Fruit fly (Drosophila melanogaster): ENCODE measurements around the gene Droj2.

Droj2 gene

DNA sequence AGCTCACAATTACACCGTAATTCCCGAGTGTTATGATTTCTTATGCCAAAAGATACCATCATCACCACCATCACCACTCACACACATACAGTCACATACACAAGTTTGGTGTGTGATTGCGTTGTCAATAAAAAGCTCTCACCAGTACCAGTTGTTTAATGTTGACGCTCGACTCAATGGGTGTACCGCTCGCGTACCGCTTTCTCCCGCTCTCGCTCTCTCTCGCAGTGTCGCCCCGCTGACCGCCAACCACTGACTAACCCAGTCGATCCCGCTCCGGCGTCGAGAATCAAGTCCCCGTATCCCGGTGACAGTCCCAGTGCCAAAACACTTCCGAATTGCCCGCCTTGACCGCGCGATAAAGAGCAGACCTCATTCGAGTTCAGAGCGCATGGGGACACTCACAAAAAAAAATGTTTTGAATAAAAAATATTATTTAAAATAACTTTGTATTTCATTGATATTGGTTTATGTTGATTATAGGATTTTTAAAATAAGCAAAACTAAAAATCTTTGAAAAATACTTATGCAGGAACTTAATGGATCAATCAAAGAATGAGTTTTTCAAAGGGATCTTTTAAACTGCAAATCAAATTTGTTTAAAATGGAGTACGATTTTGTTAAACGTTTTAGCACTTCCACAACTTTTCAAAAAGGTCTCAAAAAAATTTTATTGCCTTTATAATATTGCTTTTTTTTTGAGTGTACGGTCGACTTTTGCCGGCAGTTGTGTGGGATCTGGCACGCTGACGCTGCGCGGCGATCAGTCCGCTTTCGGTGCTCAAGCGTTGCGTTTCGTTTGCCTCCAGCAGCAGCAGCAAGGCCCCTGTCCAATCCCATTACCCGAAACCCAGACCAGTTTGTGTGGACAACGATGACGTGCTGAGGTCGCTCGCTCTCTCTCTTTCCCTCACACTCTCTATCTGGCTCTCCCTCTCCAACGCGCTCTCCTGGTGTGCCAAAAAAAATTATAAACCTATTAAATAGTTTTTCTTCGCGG lies 17.4 kb upstream of the Droj2 start, which contains the start of gene Dic1 (continued):
- TF ChIP-seq CG11085 (GFP tag; IDR thresholded peaks at IDR 0.05) (peak; percentile 80), disco-r (GFP tag; optimal IDR thresholded peaks at IDR 0.05) (peak; percentile 76), CG10431 (GFP tag; optimal IDR thresholded peaks at IDR 0.05) (peak; percentile 89), CG2116 (GFP tag; optimal IDR thresholded peaks at IDR 0.05) (peak; percentile 82), CG8089 (GFP tag; optimal IDR thresholded peaks at IDR 0.05) (peak; percentile 77), hth (optimal IDR thresholded peaks at IDR 0.05) (no peak), CG14965 (GFP tag; optimal IDR thresholded peaks at IDR 0.05; ENCODE audit: borderline replicate concordance) (no peak), pho (GFP tag; optimal IDR thresholded peaks at IDR 0.05) (peak; percentile 95), ERR (GFP tag; optimal IDR thresholded peaks at IDR 0.05) (peak; percentile 32), shn (GFP tag; optimal IDR thresholded peaks at IDR 0.05) (peak; percentile 86), CG15696 (tag; optimal IDR thresholded peaks at IDR 0.05) (peak; percentile 93), CG15269 (tag; optimal IDR thresholded peaks at IDR 0.05) (peak; percentile 97), CG17912 (GFP tag; optimal IDR thresholded peaks at IDR 0.05) (peak; percentile 88), PHDP (tag; optimal IDR thresholded peaks at IDR 0.05) (peak; percentile 97), CG7928 (GFP tag; optimal IDR thresholded peaks at IDR 0.05) (peak; percentile 80), onecut (GFP tag; IDR thresholded peaks at IDR 0.05) (peak; percentile 88), CG10366 (GFP tag; IDR thresholded peaks at IDR 0.05) (peak; percentile 89), wor (GFP tag; IDR thresholded peaks at IDR 0.05) (peak; percentile 91), Hand (GFP tag; optimal IDR thresholded peaks at IDR 0.05) (peak; percentile 94), CG5245 (GFP tag; optimal IDR thresholded peaks at IDR 0.05) (peak; percentile 95), CG12071 (GFP tag; optimal IDR thresholded peaks at IDR 0.05) (peak; percentile 89), CG15011 (GFP tag; optimal IDR thresholded peaks at IDR 0.05) (peak; percentile 95), Poxn (GFP tag; IDR thresholded peaks at IDR 0.05) (peak; percentile 84), CG1832 (GFP tag; optimal IDR thresholded peaks at IDR 0.05) (peak; percentile 53), p53 (GFP tag; optimal IDR thresholded peaks at IDR 0.05) (peak; percentile 66), ATbp (GFP tag; optimal IDR thresholded peaks at IDR 0.05) (peak; percentile 96), Dad (GFP tag; optimal IDR thresholded peaks at IDR 0.05) (peak; percentile 83), BEAF-32 (GFP tag; optimal IDR thresholded peaks at IDR 0.05) (no peak), Sry-β (GFP tag; optimal IDR thresholded peaks at IDR 0.05) (peak; percentile 63), CG7786 (GFP tag; optimal IDR thresholded peaks at IDR 0.05) (peak; percentile 91), CG11695 (GFP tag; IDR thresholded peaks at IDR 0.05) (peak; percentile 95), CG17361 (GFP tag; IDR thresholded peaks at IDR 0.05) (peak; percentile 99), Bgb (GFP tag; IDR thresholded peaks at IDR 0.05; ENCODE audit: partially characterized antibody) (peak; percentile 68; the same call in 1 of the 2 replicates), Lim3 (GFP tag; IDR thresholded peaks at IDR 0.05) (peak; percentile 74), CG4404 (GFP tag; IDR thresholded peaks at IDR 0.05) (peak; percentile 82), CG1024 (GFP tag; IDR thresholded peaks at IDR 0.05) (peak; percentile 77), TFAM (GFP tag; optimal IDR thresholded peaks at IDR 0.05) (peak; percentile 65), CG4424 (GFP tag; optimal IDR thresholded peaks at IDR 0.05) (peak; percentile 97), CG12299 (tag; optimal IDR thresholded peaks at IDR 0.05) (peak; percentile 91), btn (GFP tag; optimal IDR thresholded peaks at IDR 0.05) (peak; percentile 74), CG10565 (GFP tag; optimal IDR thresholded peaks at IDR 0.05) (peak; percentile 85), danr (GFP tag; IDR thresholded peaks at IDR 0.05) (peak; percentile 85), CG9876 (GFP tag; optimal IDR thresholded peaks at IDR 0.05) (peak; percentile 84), gsb-n (tag; optimal IDR thresholded peaks at IDR 0.05) (peak; percentile 93), cas (GFP tag; IDR thresholded peaks at IDR 0.05) (peak; percentile 70), fru (optimal IDR thresholded peaks at IDR 0.05) (no peak), Trl (optimal IDR thresholded peaks at IDR 0.05) (peak; percentile 74 to 86), Trl (GFP tag; optimal IDR thresholded peaks at IDR 0.05) (peak; percentile 80), gsb (GFP tag; IDR thresholded peaks at IDR 0.05) (peak; percentile 75), run (tag; optimal IDR thresholded peaks at IDR 0.05) (peak; percentile 93)
